Fruit fly (Drosophila melanogaster): ENCODE data around the gene Or1a.

- no peak for TF ChIP-seq CG34367 (tag; optimal IDR thresholded peaks at IDR 0.05)
- no peak for TF ChIP-seq CG14655 (GFP tag; optimal IDR thresholded peaks at IDR 0.05)
- TF ChIP-seq CG4496 (GFP tag; IDR thresholded peaks at IDR 0.05): no peak
- no peak for TF ChIP-seq CG32121 (GFP tag; IDR thresholded peaks at IDR 0.05)
These were observed 35.7 kb upstream of the Or1a start, which contains the start of the genes CG3777 and ewg for dm6 chrX:279097-279727.

All from whole organism, pupa.